Worm (Caenorhabditis elegans) whole organism, young adult: ENCODE data around the gene C25H3.1.

Experiments
- B0261.1 ChIP-seq: sonication (generic microtip); optimal IDR thresholded peaks from 2 replicates; lab custom pipeline; 2016; ENCODE audit warnings: mild to moderate bottlenecking, missing genetic modification characterization, moderate library complexity, missing compliant biosample characterization
- C17E4.6 ChIP-seq: fragments of 200-800 bp; sonication (Bioruptor generic); IDR thresholded peaks from 2 replicates; pipeline ENCODE4 v1.3.6; 2022; ENCODE audit warnings: missing genetic modification reagents, missing genetic modification characterization, missing compliant biosample characterization
- F33H1.4 ChIP-seq: fragments of 200-800 bp; sonication (Bioruptor generic); IDR thresholded peaks from 2 replicates; pipeline ENCODE4 v1.3.6; 2022; ENCODE audit warnings: missing genetic modification reagents, missing genetic modification characterization, missing compliant biosample characterization
- F37B4.10 ChIP-seq: fragments of 200-800 bp; sonication (Bioruptor generic); IDR thresholded peaks from 2 replicates; pipeline ENCODE4 v1.3.6; 2022; ENCODE audit warnings: missing genetic modification characterization, missing compliant biosample characterization
- F39B2.1 ChIP-seq: fragments of 200-800 bp; sonication (Bioruptor generic); IDR thresholded peaks from 2 replicates; pipeline ENCODE4 v1.3.6; 2022; ENCODE audit warnings: missing genetic modification reagents, missing genetic modification characterization, missing compliant biosample characterization
- F57A8.1 ChIP-seq: fragments of 200-800 bp; sonication (Bioruptor generic); optimal IDR thresholded peaks from 2 replicates; lab custom pipeline; 2018; ENCODE audit warnings: mild to moderate bottlenecking, missing genetic modification characterization, moderate library complexity, missing compliant biosample characterization
- T07F8.4 ChIP-seq: sonication (generic microtip); optimal IDR thresholded peaks from 2 replicates; lab custom pipeline; 2016; ENCODE audit warnings: mild to moderate bottlenecking, missing genetic modification characterization, moderate library complexity, missing compliant biosample characterization
- Y53F4B.3 ChIP-seq: fragments of 200-800 bp; sonication (Bioruptor generic); IDR thresholded peaks from 2 replicates; pipeline ENCODE4 v1.3.6; 2022; ENCODE audit warnings: missing genetic modification reagents, missing genetic modification characterization, missing compliant biosample characterization
- Y53G8AR.9 ChIP-seq: fragments of 200-800 bp; sonication (Bioruptor generic); conservative IDR thresholded peaks from 2 replicates; pipeline ENCODE4 v1.3.6; 2022; ENCODE audit warnings: missing genetic modification reagents, missing genetic modification characterization, missing compliant biosample characterization
- Y56A3A.18 ChIP-seq: fragments of 200-800 bp; sonication (Bioruptor generic); IDR thresholded peaks from 2 replicates; pipeline ENCODE4 v1.3.6; 2022; ENCODE audit warnings: missing genetic modification reagents, missing genetic modification characterization, missing compliant biosample characterization
- aptf-3 ChIP-seq: fragments of 200-800 bp; sonication (Bioruptor generic); IDR thresholded peaks from 2 replicates; pipeline ENCODE4 v1.3.6; 2022; ENCODE audit warnings: missing genetic modification characterization, missing compliant biosample characterization
- athp-1 ChIP-seq: sonication (generic microtip); optimal IDR thresholded peaks from 2 replicates; lab custom pipeline; 2017; ENCODE audit warnings: mild to moderate bottlenecking, missing genetic modification characterization, missing compliant biosample characterization
- attf-5 ChIP-seq: fragments of 200-800 bp; sonication (Bioruptor generic); optimal IDR thresholded peaks from 2 replicates; lab custom pipeline; 2018; ENCODE audit warnings: mild to moderate bottlenecking, missing genetic modification characterization, missing compliant biosample characterization
- bed-2 ChIP-seq: fragments of 200-800 bp; sonication (Bioruptor generic); IDR thresholded peaks from 2 replicates; pipeline ENCODE4 v1.3.6; 2022; ENCODE audit warnings: missing genetic modification reagents, missing genetic modification characterization, missing compliant biosample characterization
- ceh-100 ChIP-seq: fragments of 200-800 bp; sonication (Bioruptor generic); IDR thresholded peaks from 2 replicates; pipeline ENCODE4 v1.3.6; 2022; ENCODE audit warnings: missing genetic modification reagents, missing genetic modification characterization, missing compliant biosample characterization
- ceh-40 ChIP-seq: fragments of 200-800 bp; sonication (Bioruptor generic); IDR thresholded peaks from 2 replicates; pipeline ENCODE4 v1.3.6; 2022; ENCODE audit warnings: missing genetic modification characterization, missing compliant biosample characterization
- ceh-91 ChIP-seq: fragments of 200-800 bp; sonication (Bioruptor generic); IDR thresholded peaks from 2 replicates; pipeline ENCODE4 v1.3.6; 2022; ENCODE audit warnings: missing genetic modification reagents, missing genetic modification characterization, missing compliant biosample characterization
- chd-7 ChIP-seq: sonication (generic microtip); optimal IDR thresholded peaks from 2 replicates; lab custom pipeline; 2016; ENCODE audit warnings: mild to moderate bottlenecking, missing genetic modification characterization, moderate library complexity, missing compliant biosample characterization
- dox-1 ChIP-seq: fragments of 200-800 bp; sonication (Bioruptor generic); IDR thresholded peaks from 2 replicates; pipeline ENCODE4 v1.3.6; 2022; ENCODE audit warnings: missing genetic modification reagents, missing genetic modification characterization, missing compliant biosample characterization
- egl-18 ChIP-seq: fragments of 200-800 bp; sonication (Bioruptor generic); IDR thresholded peaks from 2 replicates; pipeline ENCODE4 v1.3.6; 2022; ENCODE audit warnings: missing genetic modification reagents, missing genetic modification characterization, missing compliant biosample characterization
- egrh-3 ChIP-seq: fragments of 200-800 bp; sonication (Bioruptor generic); IDR thresholded peaks from 2 replicates; pipeline ENCODE4 v1.3.6; 2022; ENCODE audit warnings: missing genetic modification reagents, missing genetic modification characterization, missing compliant biosample characterization
- ets-4 ChIP-seq: fragments of 200-800 bp; sonication (Bioruptor generic); optimal IDR thresholded peaks from 2 replicates; lab custom pipeline; 2018; ENCODE audit warnings: mild to moderate bottlenecking, missing genetic modification characterization, missing compliant biosample characterization
- him-1 ChIP-seq: sonication (generic microtip); optimal IDR thresholded peaks from 2 replicates; lab custom pipeline; 2016; ENCODE audit warnings: missing genotype, missing genetic modification reagents, missing genetic modification characterization, missing compliant biosample characterization
- hsf-1 ChIP-seq: fragments of 200-800 bp; sonication (Bioruptor generic); IDR thresholded peaks from 2 replicates; pipeline ENCODE4 v1.3.6; 2022; ENCODE audit warnings: missing genetic modification reagents, missing genetic modification characterization, missing compliant biosample characterization
- lin-26 ChIP-seq: fragments of 200-800 bp; sonication (Bioruptor generic); IDR thresholded peaks from 2 replicates; pipeline ENCODE4 v1.3.6; 2022; ENCODE audit warnings: missing genetic modification reagents, missing genetic modification characterization, missing compliant biosample characterization
- lir-1 ChIP-seq: fragments of 200-800 bp; sonication (Bioruptor generic); conservative IDR thresholded peaks from 2 replicates; pipeline ENCODE4 v1.3.6; 2022; ENCODE audit warnings: missing genetic modification reagents, missing genetic modification characterization, missing compliant biosample characterization
- lsl-1 ChIP-seq: fragments of 200-800 bp; sonication (Bioruptor generic); optimal IDR thresholded peaks from 2 replicates; lab custom pipeline; 2018; ENCODE audit warnings: mild to moderate bottlenecking, missing genetic modification characterization, moderate library complexity, missing compliant biosample characterization
- lsy-27 ChIP-seq: sonication (generic microtip); optimal IDR thresholded peaks from 2 replicates; lab custom pipeline; 2017; ENCODE audit warnings: missing genetic modification characterization, mild to moderate bottlenecking, missing compliant biosample characterization, antibody characterized with exemption, missing genotype, borderline replicate concordance; ENCODE audit not compliant: insufficient read depth
- madf-3 ChIP-seq: fragments of 200-800 bp; sonication (Bioruptor generic); IDR thresholded peaks from 2 replicates; pipeline ENCODE4 v1.3.6; 2022; ENCODE audit warnings: missing genetic modification reagents, missing genetic modification characterization, missing compliant biosample characterization
- mel-28 ChIP-seq: sonication (generic microtip); optimal IDR thresholded peaks from 2 replicates; lab custom pipeline; 2016; ENCODE audit warnings: borderline replicate concordance, mild to moderate bottlenecking, missing genetic modification characterization, missing compliant biosample characterization
- rcor-1 ChIP-seq: fragments of 200-800 bp; sonication (Bioruptor generic); IDR thresholded peaks from 2 replicates; pipeline ENCODE4 v1.3.6; 2022; ENCODE audit warnings: missing genetic modification reagents, missing genetic modification characterization, missing compliant biosample characterization
- repo-1 ChIP-seq: sonication (generic microtip); optimal IDR thresholded peaks from 2 replicates; lab custom pipeline; 2017; ENCODE audit warnings: mild to moderate bottlenecking, missing genetic modification characterization, missing compliant biosample characterization
- rpc-1 ChIP-seq, 2 experiments: fragments of 150-350 bp in 1 of 2; sonication (generic microtip) in 1 of 2; optimal IDR thresholded peaks; 2 replicates each; lab custom pipeline; 2014 to 2018; ENCODE audit warnings: missing biosample characterization in 1 of 2, missing genetic modification characterization in 1 of 2, missing genetic modification reagents in 1 of 2, missing genotype in 1 of 2
- snpc-1.3 ChIP-seq: sonication (generic microtip); optimal IDR thresholded peaks from 2 replicates; lab custom pipeline; 2017; ENCODE audit warnings: missing genetic modification characterization, mild to moderate bottlenecking, missing compliant biosample characterization, antibody characterized with exemption, moderate library complexity, missing genotype, missing genetic modification reagents; ENCODE audit not compliant: insufficient read depth
- snpc-3.4 ChIP-seq: sonication (generic microtip); optimal IDR thresholded peaks from 2 replicates; lab custom pipeline; 2017; ENCODE audit warnings: missing genetic modification characterization, mild to moderate bottlenecking, missing compliant biosample characterization, antibody characterized with exemption, moderate library complexity, missing genotype, missing genetic modification reagents
- somi-1 ChIP-seq: fragments of 200-800 bp; sonication (Bioruptor generic); optimal IDR thresholded peaks from 2 replicates; lab custom pipeline; 2018; ENCODE audit warnings: mild to moderate bottlenecking, missing genetic modification characterization, missing compliant biosample characterization
- tbp1 ChIP-seq: fragments of 200-800 bp; sonication (Bioruptor generic); optimal IDR thresholded peaks from 2 replicates; lab custom pipeline; 2018; ENCODE audit warnings: mild to moderate bottlenecking, missing genetic modification characterization, missing compliant biosample characterization
- tlf-1 ChIP-seq: fragments of 200-800 bp; sonication (Bioruptor generic); optimal IDR thresholded peaks from 2 replicates; lab custom pipeline; 2018; ENCODE audit warnings: mild to moderate bottlenecking, missing genetic modification characterization, missing compliant biosample characterization
- unc-62 ChIP-seq: fragments of 150-350 bp; optimal IDR thresholded peaks from 2 replicates; lab custom pipeline; 2014; ENCODE audit warnings: missing biosample characterization, missing genetic modification reagents, missing genetic modification characterization
- zim-3 ChIP-seq: sonication (generic microtip); optimal IDR thresholded peaks from 2 replicates; lab custom pipeline; 2017; ENCODE audit warnings: mild to moderate bottlenecking, missing genetic modification characterization, moderate library complexity, missing compliant biosample characterization
- ztf-25 ChIP-seq: fragments of 200-800 bp; sonication (Bioruptor generic); IDR thresholded peaks from 2 replicates; pipeline ENCODE4 v1.3.6; 2022; ENCODE audit warnings: missing genetic modification reagents, missing genetic modification characterization, missing compliant biosample characterization
- ztf-26 ChIP-seq: sonication (generic microtip); optimal IDR thresholded peaks from 2 replicates; lab custom pipeline; 2017; ENCODE audit warnings: missing genetic modification characterization, missing compliant biosample characterization
- ztf-3 ChIP-seq: fragments of 200-800 bp; sonication (Bioruptor generic); optimal IDR thresholded peaks from 2 replicates; lab custom pipeline; 2018; ENCODE audit warnings: mild to moderate bottlenecking, missing genetic modification characterization, missing compliant biosample characterization
- ztf-6 ChIP-seq: fragments of 200-800 bp; sonication (Bioruptor generic); IDR thresholded peaks from 2 replicates; pipeline ENCODE4 v1.3.6; 2022; ENCODE audit warnings: missing genetic modification reagents, missing genetic modification characterization, missing compliant biosample characterization

The C25H3.1 gene

ce11 chrII:5660736-5661734 lies 37.8 kb upstream of the C25H3.1 start, which contains the start of the genes ift-43 and mdt-26 (continued):
- TF ChIP-seq egrh-3 (peak; percentile 95), hsf-1 (GFP tag; lab: Robert Waterston, UW) (no peak), dox-1 (GFP tag; lab: Robert Waterston, UW) (peak; percentile 87), rpc-1 (optimal IDR thresholded peaks at IDR 0.05; lab: Kevin White, UChicago) (peak; percentile 6), rpc-1 (tag; optimal IDR thresholded peaks at IDR 0.05; lab: Kevin White, UChicago) (no peak), mel-28 (tag; lab: Kevin White, UChicago) (peak; percentile 11), athp-1 (tag; lab: Kevin White, UChicago) (no peak), tbp1 (GFP tag; lab: Kevin White, UChicago) (peak; percentile 76), C17E4.6 (GFP tag; lab: Robert Waterston, UW) (peak; percentile 53; the same call in 1 of the 2 replicates), ztf-26 (tag; lab: Kevin White, UChicago) (peak; percentile 87), lir-1 (GFP tag; lab: Robert Waterston, UW) (peak; percentile 48; the same call in 1 of the 2 replicates), chd-7 (peak; percentile 73), madf-3 (GFP tag; lab: Robert Waterston, UW) (peak; percentile 93), snpc-1.3 (tag; lab: Kevin White, UChicago) (peak; percentile 53), unc-62 (GFP tag; lab: Kevin White, UChicago) (no peak), lin-26 (peak; percentile 61), ets-4 (GFP tag; lab: Kevin White, UChicago) (peak; percentile 49), lsl-1 (GFP tag; lab: Kevin White, UChicago) (peak; percentile 64), ztf-3 (GFP tag; lab: Kevin White, UChicago) (no peak), rcor-1 (GFP tag; lab: Robert Waterston, UW) (no peak; the same call in 1 of the 2 replicates), lsy-27 (peak; percentile 41), ceh-40 (GFP tag; lab: Robert Waterston, UW) (peak; percentile 83; the same call in 1 of the 2 replicates), bed-2 (peak; percentile 55; the same call in 1 of the 2 replicates), B0261.1 (tag; lab: Kevin White, UChicago) (no peak), Y53F4B.3 (GFP tag; lab: Robert Waterston, UW) (0 out of 2 replicates have a peak, but pooled peaks have one; percentile 37), tlf-1 (no peak), Y56A3A.18 (GFP tag; lab: Robert Waterston, UW) (no peak), aptf-3 (GFP tag; lab: Robert Waterston, UW) (no peak), attf-5 (peak; percentile 77), somi-1 (GFP tag; lab: Kevin White, UChicago) (no peak), F57A8.1 (GFP tag; lab: Kevin White, UChicago) (peak; percentile 80), ceh-91 (GFP tag; lab: Robert Waterston, UW) (0 out of 2 replicates have a peak, but pooled peaks have one; percentile 13), ceh-100 (GFP tag; lab: Robert Waterston, UW) (peak; percentile 80), T07F8.4 (peak; percentile 32), F33H1.4 (GFP tag; lab: Robert Waterston, UW) (0 out of 2 replicates have a peak, but pooled peaks have one; percentile 43)
- TF ChIP-seq, all 124 proteins: peak for 74

ce11 chrII:5661735-5662177 lies 37.1 kb upstream of the C25H3.1 start:
- TF ChIP-seq repo-1 (peak; percentile 97), tlf-1 (peak; percentile 93), zim-3 (peak; percentile 99), egl-18 (GFP tag; lab: Robert Waterston, UW) (peak; percentile 93), F39B2.1 (GFP tag; lab: Robert Waterston, UW) (peak; percentile 90), unc-62 (GFP tag; lab: Kevin White, UChicago) (peak; percentile 48), ztf-25 (peak; percentile 95; the same call in 1 of the 2 replicates), him-1 (tag; lab: Kevin White, UChicago) (peak; percentile 43), snpc-3.4 (no peak), rpc-1 (optimal IDR thresholded peaks at IDR 0.05; lab: Kevin White, UChicago) (no peak), rpc-1 (tag; optimal IDR thresholded peaks at IDR 0.05; lab: Kevin White, UChicago) (no peak), ceh-91 (GFP tag; lab: Robert Waterston, UW) (peak; percentile 73), ztf-6 (GFP tag; lab: Robert Waterston, UW) (peak; percentile 83), F37B4.10 (GFP tag; lab: Robert Waterston, UW) (peak; percentile 92; the same call in 1 of the 2 replicates), madf-3 (GFP tag; lab: Robert Waterston, UW) (peak; percentile 97), Y53G8AR.9 (GFP tag; lab: Robert Waterston, UW) (peak; percentile 97)
